Fruit fly (Drosophila melanogaster) whole organism, prepupa: ENCODE measurements around the gene CG7601.

Experiments used
- Blimp-1 ChIP-seq: fragments of 200-800 bp; sonication (Bioruptor generic); optimal IDR thresholded peaks from 3 replicates; lab custom pipeline; 2017; ENCODE audit warnings: missing biosample characterization, missing genetic modification characterization, mild to moderate bottlenecking, moderate library complexity, missing genetic modification reagents
- CG10631 ChIP-seq: fragments of 200-800 bp; sonication (Bioruptor generic); optimal IDR thresholded peaks from 2 replicates; lab custom pipeline; 2016; ENCODE audit warnings: missing biosample characterization, missing genetic modification characterization
- CG10669 ChIP-seq: fragments of 200-800 bp; sonication (Bioruptor generic); optimal IDR thresholded peaks from 3 replicates; lab custom pipeline; 2018; ENCODE audit warnings: missing biosample characterization, mild to moderate bottlenecking, missing genetic modification characterization, moderate library complexity
- CG11294 ChIP-seq: fragments of 200-800 bp; sonication (Bioruptor generic); IDR thresholded peaks from 2 replicates; pipeline ENCODE4 v1.3.6; 2022; ENCODE audit warnings: missing biosample characterization, missing genetic modification characterization
- CG11762 ChIP-seq: fragments of 200-800 bp; sonication (Bioruptor generic); optimal IDR thresholded peaks from 3 replicates; lab custom pipeline; 2016; ENCODE audit warnings: missing biosample characterization, missing genetic modification characterization; ENCODE audit not compliant: insufficient read depth
- CG15336 ChIP-seq: fragments of 200-800 bp; sonication (Bioruptor generic); IDR thresholded peaks from 2 replicates; pipeline ENCODE4 v1.3.6; 2022; ENCODE audit warnings: missing biosample characterization, missing genetic modification characterization
- CG1621 ChIP-seq: fragments of 200-800 bp; sonication (Bioruptor generic); optimal IDR thresholded peaks from 3 replicates; lab custom pipeline; 2018; ENCODE audit warnings: missing biosample characterization, mild to moderate bottlenecking, missing genetic modification characterization
- CG16779 ChIP-seq: fragments of 200-800 bp; sonication (Bioruptor generic); optimal IDR thresholded peaks from 3 replicates; lab custom pipeline; 2017; ENCODE audit warnings: missing biosample characterization, mild to moderate bottlenecking, missing genetic modification characterization
- CG3032 ChIP-seq: fragments of 200-800 bp; optimal IDR thresholded peaks from 2 replicates; lab custom pipeline; 2019; ENCODE audit warnings: missing biosample characterization, mild to moderate bottlenecking, missing genetic modification characterization, moderate library complexity
- CG31627 ChIP-seq: fragments of 200-800 bp; sonication (Bioruptor generic); optimal IDR thresholded peaks from 3 replicates; lab custom pipeline; 2016; ENCODE audit warnings: missing biosample characterization, missing genetic modification characterization
- CG32006 ChIP-seq: fragments of 200-800 bp; sonication (Bioruptor generic); optimal IDR thresholded peaks from 3 replicates; lab custom pipeline; 2017; ENCODE audit warnings: missing biosample characterization, mild to moderate bottlenecking, missing genetic modification characterization
- CG34406 ChIP-seq: fragments of 200-800 bp; sonication (Bioruptor generic); optimal IDR thresholded peaks from 3 replicates; lab custom pipeline; 2016; ENCODE audit warnings: missing biosample characterization, missing genetic modification characterization
- CG4318 ChIP-seq: fragments of 200-800 bp; sonication (Bioruptor generic); optimal IDR thresholded peaks from 3 replicates; lab custom pipeline; 2017; ENCODE audit warnings: missing biosample characterization, mild to moderate bottlenecking, missing genetic modification characterization
- CG6276 ChIP-seq: fragments of 200-800 bp; sonication (Bioruptor generic); optimal IDR thresholded peaks from 2 replicates; lab custom pipeline; 2017; ENCODE audit warnings: missing biosample characterization, mild to moderate bottlenecking, missing genetic modification characterization
- CG6792 ChIP-seq: fragments of 200-800 bp; sonication (Bioruptor generic); optimal IDR thresholded peaks from 3 replicates; lab custom pipeline; 2016; ENCODE audit warnings: missing biosample characterization, missing genetic modification characterization
- CG6808 ChIP-seq: fragments of 200-800 bp; sonication (Bioruptor generic); optimal IDR thresholded peaks from 3 replicates; lab custom pipeline; 2017; ENCODE audit warnings: missing biosample characterization, missing genetic modification characterization, mild to moderate bottlenecking, moderate library complexity, missing genetic modification reagents
- CG6854 ChIP-seq: fragments of 200-800 bp; sonication (Bioruptor generic); optimal IDR thresholded peaks from 2 replicates; lab custom pipeline; 2017; ENCODE audit warnings: missing biosample characterization, mild to moderate bottlenecking, missing genetic modification characterization
- CG7368 ChIP-seq: fragments of 200-800 bp; sonication (Bioruptor generic); optimal IDR thresholded peaks from 3 replicates; lab custom pipeline; 2016; ENCODE audit warnings: missing biosample characterization, missing genetic modification characterization
- CG8119 ChIP-seq: fragments of 200-800 bp; sonication (Bioruptor generic); IDR thresholded peaks from 3 replicates; pipeline ENCODE4 v1.3.6; 2022; ENCODE audit warnings: missing biosample characterization, missing genetic modification characterization
- CG8319 ChIP-seq: fragments of 200-800 bp; sonication (Bioruptor generic); optimal IDR thresholded peaks from 3 replicates; lab custom pipeline; 2016; ENCODE audit warnings: missing biosample characterization, missing genetic modification characterization
- CG8632 ChIP-seq: fragments of 200-800 bp; sonication (Bioruptor generic); optimal IDR thresholded peaks from 3 replicates; lab custom pipeline; 2016; ENCODE audit warnings: missing biosample characterization, missing genetic modification characterization
- CG9139 ChIP-seq: fragments of 200-800 bp; sonication (Bioruptor generic); optimal IDR thresholded peaks from 3 replicates; lab custom pipeline; 2017; ENCODE audit warnings: missing biosample characterization, mild to moderate bottlenecking, missing genetic modification characterization
- Eip75B ChIP-seq: fragments of 200-800 bp; sonication (Bioruptor generic); optimal IDR thresholded peaks from 3 replicates; lab custom pipeline; 2016; ENCODE audit warnings: missing biosample characterization, missing genetic modification characterization
- Eip78C ChIP-seq: fragments of 200-800 bp; sonication (Bioruptor generic); peaks from one replicate; lab custom pipeline; 2016; ENCODE audit warnings: missing biosample characterization, missing genetic modification characterization
- Eip93F ChIP-seq: fragments of 200-800 bp; sonication (Bioruptor generic); optimal IDR thresholded peaks from 2 replicates; lab custom pipeline; 2016; ENCODE audit warnings: missing biosample characterization, mild to moderate bottlenecking, missing genetic modification characterization
- Ets21C ChIP-seq: fragments of 200-800 bp; sonication (Bioruptor generic); optimal IDR thresholded peaks from 3 replicates; lab custom pipeline; 2016; ENCODE audit warnings: missing biosample characterization, missing genetic modification characterization
- Ets96B ChIP-seq: fragments of 200-800 bp; optimal IDR thresholded peaks from 2 replicates; lab custom pipeline; 2019; ENCODE audit warnings: missing biosample characterization, mild to moderate bottlenecking, missing genetic modification characterization, moderate library complexity
- Hr38 ChIP-seq: sonication (Bioruptor generic); optimal IDR thresholded peaks from 2 replicates; lab custom pipeline; 2016; ENCODE audit warnings: missing biosample characterization, missing genetic modification characterization
- Hr39 ChIP-seq: fragments of 200-800 bp; sonication (Bioruptor generic); optimal IDR thresholded peaks from 2 replicates; lab custom pipeline; 2016; ENCODE audit warnings: missing biosample characterization, missing genetic modification characterization
- Hr4 ChIP-seq: fragments of 200-800 bp; sonication (Bioruptor generic); optimal IDR thresholded peaks from 3 replicates; lab custom pipeline; 2016; ENCODE audit warnings: missing biosample characterization, missing genetic modification characterization
- Lpt ChIP-seq: fragments of 200-800 bp; sonication (Bioruptor generic); optimal IDR thresholded peaks from 3 replicates; lab custom pipeline; 2016; ENCODE audit warnings: missing biosample characterization, missing genetic modification characterization
- Met ChIP-seq: fragments of 200-800 bp; sonication (Bioruptor generic); optimal IDR thresholded peaks from 3 replicates; lab custom pipeline; 2016; ENCODE audit warnings: missing biosample characterization, missing genetic modification characterization
- OdsH ChIP-seq: fragments of 200-800 bp; sonication (Bioruptor generic); optimal IDR thresholded peaks from 3 replicates; lab custom pipeline; 2016; ENCODE audit warnings: missing biosample characterization, missing genetic modification characterization
- Smox ChIP-seq: fragments of 200-800 bp; sonication (Bioruptor generic); optimal IDR thresholded peaks from 3 replicates; lab custom pipeline; 2016; ENCODE audit warnings: missing biosample characterization, missing genetic modification characterization
- Sox14 ChIP-seq: fragments of 200-800 bp; sonication (Bioruptor generic); optimal IDR thresholded peaks from 3 replicates; lab custom pipeline; 2016; ENCODE audit warnings: missing biosample characterization, missing genetic modification characterization
- Sox15 ChIP-seq: fragments of 200-800 bp; sonication (Bioruptor generic); optimal IDR thresholded peaks from 3 replicates; lab custom pipeline; 2016; ENCODE audit warnings: missing biosample characterization, missing genetic modification characterization
- cyc ChIP-seq: fragments of 200-800 bp; sonication (Bioruptor generic); optimal IDR thresholded peaks from 3 replicates; lab custom pipeline; 2016; ENCODE audit warnings: missing biosample characterization, missing genetic modification characterization
- dac ChIP-seq: fragments of 200-800 bp; sonication (Bioruptor generic); optimal IDR thresholded peaks from 2 replicates; lab custom pipeline; 2017; ENCODE audit warnings: missing biosample characterization, mild to moderate bottlenecking, missing genetic modification characterization
- dsx ChIP-seq: fragments of 200-800 bp; optimal IDR thresholded peaks from 3 replicates; lab custom pipeline; 2019; ENCODE audit warnings: missing biosample characterization, mild to moderate bottlenecking, missing genetic modification characterization, moderate library complexity; ENCODE audit not compliant: poor library complexity, severe bottlenecking
- eg ChIP-seq: fragments of 200-800 bp; sonication (Bioruptor generic); IDR thresholded peaks from 3 replicates; pipeline ENCODE4 v1.3.6; 2022; ENCODE audit warnings: missing biosample characterization, missing genetic modification characterization
- esn ChIP-seq: fragments of 200-800 bp; sonication (Bioruptor generic); optimal IDR thresholded peaks from 2 replicates; lab custom pipeline; 2016; ENCODE audit warnings: missing biosample characterization, mild to moderate bottlenecking, missing genetic modification characterization, moderate library complexity
- fd59A ChIP-seq: fragments of 200-800 bp; sonication (Bioruptor generic); optimal IDR thresholded peaks from 2 replicates; lab custom pipeline; 2017; ENCODE audit warnings: missing biosample characterization, mild to moderate bottlenecking, missing genetic modification characterization, missing genetic modification reagents
- fd85E ChIP-seq: fragments of 200-800 bp; sonication (Bioruptor generic); optimal IDR thresholded peaks from 3 replicates; lab custom pipeline; 2016; ENCODE audit warnings: missing biosample characterization, missing genetic modification characterization
- lz ChIP-seq: fragments of 200-800 bp; sonication (Bioruptor generic); optimal IDR thresholded peaks from 3 replicates; lab custom pipeline; 2016; ENCODE audit warnings: missing biosample characterization, missing genetic modification characterization
- net ChIP-seq: fragments of 200-800 bp; sonication (Bioruptor generic); optimal IDR thresholded peaks from 3 replicates; lab custom pipeline; 2016; ENCODE audit warnings: missing biosample characterization, missing genetic modification characterization
- pdm3 ChIP-seq: fragments of 200-800 bp; sonication (Bioruptor generic); optimal IDR thresholded peaks from 3 replicates; lab custom pipeline; 2016; ENCODE audit warnings: missing biosample characterization, missing genetic modification characterization
- salr ChIP-seq, 2 experiments: fragments of 200-800 bp; sonication (Bioruptor generic); optimal IDR thresholded peaks; 3 replicates each; lab custom pipeline; 2016 to 2018; ENCODE audit warnings: missing biosample characterization in 2 of 2, missing genetic modification characterization in 2 of 2, mild to moderate bottlenecking in 1 of 2
- spab ChIP-seq: fragments of 200-800 bp; sonication (Bioruptor generic); optimal IDR thresholded peaks from 2 replicates; lab custom pipeline; 2017; ENCODE audit warnings: missing biosample characterization, mild to moderate bottlenecking, missing genetic modification characterization, missing genetic modification reagents
- ss ChIP-seq, 2 experiments: fragments of 200-800 bp; sonication (Bioruptor generic); optimal IDR thresholded peaks; 2 replicates in 1 of 2; 3 replicates in 1 of 2; lab custom pipeline; 2017 to 2018; ENCODE audit warnings: mild to moderate bottlenecking in 2 of 2, missing biosample characterization in 2 of 2, missing genetic modification characterization in 2 of 2, moderate library complexity in 1 of 2
- svp ChIP-seq: fragments of 200-800 bp; sonication (Bioruptor generic); peaks from one replicate; lab custom pipeline; 2016; ENCODE audit warnings: missing biosample characterization, missing genetic modification characterization
- topi ChIP-seq: fragments of 200-800 bp; sonication (Bioruptor generic); optimal IDR thresholded peaks from 3 replicates; lab custom pipeline; 2016; ENCODE audit warnings: missing biosample characterization, missing genetic modification characterization
- vri ChIP-seq: fragments of 200-800 bp; sonication (Bioruptor generic); optimal IDR thresholded peaks from 3 replicates; lab custom pipeline; 2016; ENCODE audit warnings: missing biosample characterization, mild to moderate bottlenecking, missing genetic modification characterization

The CG7601 gene

DNA sequence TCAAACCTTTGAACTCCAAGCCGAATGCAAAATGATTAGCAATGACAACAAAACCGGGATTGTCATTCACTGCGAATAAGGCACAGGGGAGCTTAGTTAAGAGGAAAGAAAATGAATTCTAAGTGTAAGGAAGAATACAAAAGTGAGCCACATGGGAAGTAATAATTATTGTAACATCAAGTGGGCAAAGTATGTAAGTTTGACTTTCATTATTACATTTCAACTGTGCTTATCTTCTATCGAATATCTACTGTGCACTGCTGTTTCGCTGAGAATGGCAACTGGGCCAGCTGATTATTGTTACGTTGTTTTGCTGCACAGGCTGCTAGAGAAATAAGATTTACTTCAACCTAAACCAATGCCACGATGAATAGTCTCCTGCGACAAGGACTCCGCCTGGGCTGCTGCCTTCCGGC, at the start of gene CG7601, which contains the start of gene CIA30:
TSS of gene CG7601 (minus strand) at position 68 of the 416 bp plus-strand sequence.
TSS of gene CIA30 (plus strand) at position 288 of the 416 bp plus-strand sequence.
- TF ChIP-seq Met (GFP tag; lab: Kevin White, UChicago) (peak; percentile 99), CG8632 (GFP tag; lab: Kevin White, UChicago) (peak; percentile 97), OdsH (GFP tag; lab: Kevin White, UChicago) (peak; percentile 99), CG11294 (GFP tag; lab: Robert Waterston, UW) (peak; percentile 100), salr (GFP tag; optimal IDR thresholded peaks at IDR 0.05; lab: Kevin White, UChicago) (peak; percentile 96 to 97), CG9139 (GFP tag; lab: Kevin White, UChicago) (peak; percentile 98), Eip75B (GFP tag; lab: Kevin White, UChicago) (peak; percentile 99), Sox14 (GFP tag; lab: Kevin White, UChicago) (peak; percentile 99), CG1621 (tag; lab: Kevin White, UChicago) (peak; percentile 98), esn (peak; percentile 99), CG3032 (tag; lab: Kevin White, UChicago) (peak; percentile 99), vri (GFP tag; lab: Kevin White, UChicago) (peak; percentile 98), Blimp-1 (peak; percentile 96), CG8319 (GFP tag; lab: Kevin White, UChicago) (peak; percentile 99), spab (GFP tag; lab: Kevin White, UChicago) (peak; percentile 99), Ets96B (tag; lab: Kevin White, UChicago) (peak; percentile 98), svp (GFP tag; lab: Kevin White, UChicago) (peak; percentile 100), Hr38 (GFP tag; lab: Kevin White, UChicago) (peak; percentile 98), CG6854 (GFP tag; lab: Kevin White, UChicago) (peak; percentile 97), CG4318 (GFP tag; lab: Kevin White, UChicago) (peak; percentile 97), cyc (peak; percentile 100), fd59A (peak; percentile 98), CG11762 (peak; percentile 99), CG7368 (GFP tag; lab: Kevin White, UChicago) (peak; percentile 99), CG34406 (GFP tag; lab: Kevin White, UChicago) (peak; percentile 98), CG16779 (tag; lab: Kevin White, UChicago) (peak; percentile 95), Ets21C (GFP tag; lab: Kevin White, UChicago) (peak; percentile 99), CG8119 (GFP tag; lab: Robert Waterston, UW) (peak; percentile 100), dsx (peak; percentile 99), lz (peak; percentile 99), dac (GFP tag; lab: Kevin White, UChicago) (peak; percentile 98), net (peak; percentile 98), Lpt (GFP tag; lab: Kevin White, UChicago) (peak; percentile 98), Hr4 (GFP tag; lab: Kevin White, UChicago) (peak; percentile 99), Smox (peak; percentile 99), CG6276 (GFP tag; lab: Kevin White, UChicago) (peak; percentile 98), Eip78C (GFP tag; lab: Kevin White, UChicago) (peak; percentile 100), CG31627 (GFP tag; lab: Kevin White, UChicago) (peak; percentile 99), CG6808 (GFP tag; lab: Kevin White, UChicago) (peak; percentile 98), Eip93F (peak; percentile 95), ss (GFP tag; optimal IDR thresholded peaks at IDR 0.05; lab: Kevin White, UChicago) (peak; percentile 96 to 98), Hr39 (peak; percentile 99), topi (GFP tag; lab: Kevin White, UChicago) (peak; percentile 100), eg (GFP tag; lab: Robert Waterston, UW) (peak; percentile 100), Sox15 (peak; percentile 99), fd85E (GFP tag; lab: Kevin White, UChicago) (peak; percentile 96), CG10631 (GFP tag; lab: Kevin White, UChicago) (peak; percentile 99), pdm3 (GFP tag; lab: Kevin White, UChicago) (peak; percentile 99), CG6792 (peak; percentile 99), CG10669 (GFP tag; lab: Kevin White, UChicago) (peak; percentile 99), CG32006 (peak; percentile 98), CG15336 (GFP tag; lab: Robert Waterston, UW) (peak; percentile 100)
